Worm (Caenorhabditis elegans) whole organism, L4 larva: Measurements from ENCODE around the gene sra-38.

ENCODE experiments used
- F49E8.2 ChIP-seq: sonication (generic microtip); optimal IDR thresholded peaks from 2 replicates; lab custom pipeline; 2016; ENCODE audit warnings: missing compliant biosample characterization, mild to moderate bottlenecking, missing genetic modification characterization, borderline replicate concordance
- Y75B8A.6 ChIP-seq: fragments of 200-800 bp; sonication (Bioruptor generic); IDR thresholded peaks from 2 replicates; pipeline ENCODE4 v1.3.6; 2022; ENCODE audit warnings: missing genetic modification reagents, missing genetic modification characterization, missing compliant biosample characterization
- ZK337.2 ChIP-seq: fragments of 200-800 bp; sonication (Bioruptor generic); IDR thresholded peaks from 2 replicates; pipeline ENCODE4 v1.3.6; 2022; ENCODE audit warnings: missing genetic modification reagents, missing genetic modification characterization, missing compliant biosample characterization
- ceh-82 ChIP-seq: sonication (generic microtip); optimal IDR thresholded peaks from 2 replicates; lab custom pipeline; 2017; ENCODE audit warnings: missing biosample characterization, missing genetic modification characterization
- ces-1 ChIP-seq: fragments of 150-350 bp; sonication (generic microtip); optimal IDR thresholded peaks from 4 replicates; lab custom pipeline; 2014; ENCODE audit warnings: missing biosample characterization, missing genetic modification reagents, missing genetic modification characterization
- dmd-9 ChIP-seq: fragments of 200-800 bp; sonication (Bioruptor generic); IDR thresholded peaks from 2 replicates; pipeline ENCODE4 v1.3.6; 2022; ENCODE audit warnings: missing genetic modification reagents, missing genetic modification characterization, missing compliant biosample characterization
- mdl-1 ChIP-seq, 2 experiments: fragments of 150-350 bp in 1 of 2; sonication (generic microtip) in 1 of 2; optimal IDR thresholded peaks; 2 replicates each; lab custom pipeline; 2014 to 2017; ENCODE audit warnings: missing biosample characterization in 2 of 2, missing genetic modification characterization in 2 of 2
- pha-4 ChIP-seq, 2 experiments: fragments of 150-350 bp in 1 of 2; fragments of 200-800 bp in 1 of 2; sonication (Bioruptor generic) in 1 of 2; IDR thresholded peaks in 1 of 2; optimal IDR thresholded peaks in 1 of 2; 2 replicates each; pipeline versions ENCODE4 v1.3.6 to Lab custom; 2014 to 2022; ENCODE audit warnings: missing genetic modification characterization in 2 of 2, missing genetic modification reagents in 2 of 2, missing biosample characterization in 1 of 2, missing compliant biosample characterization in 1 of 2
- unc-39 ChIP-seq: sonication (generic microtip); optimal IDR thresholded peaks from 2 replicates; lab custom pipeline; 2017; ENCODE audit warnings: missing biosample characterization, missing genetic modification characterization
- zip-11 ChIP-seq: fragments of 200-800 bp; sonication (Bioruptor generic); IDR thresholded peaks from 2 replicates; pipeline ENCODE4 v1.3.6; 2022; ENCODE audit warnings: missing genetic modification characterization, missing compliant biosample characterization

- TF ChIP-seq mdl-1 (tag; optimal IDR thresholded peaks at IDR 0.05; lab: Kevin White, UChicago) (no peak), ces-1 (GFP tag; lab: Kevin White, UChicago) (no peak), ZK337.2 (no peak), F49E8.2 (tag; lab: Kevin White, UChicago) (no peak), unc-39 (no peak), ceh-82 (tag; lab: Kevin White, UChicago) (no peak), pha-4 (GFP tag; IDR thresholded peaks at IDR 0.05; lab: Robert Waterston, UW) (no peak), pha-4 (tag; optimal IDR thresholded peaks at IDR 0.05; lab: Kevin White, UChicago) (no peak), dmd-9 (no peak), zip-11 (no peak), Y75B8A.6 (GFP tag; lab: Robert Waterston, UW) (no peak)
Measured at ce11 chrX:13851590-13851989, 48.4 kb downstream of the sra-38 start.
